Worm (Caenorhabditis elegans) whole organism, L4 larva: ENCODE data around the gene col-167.

Experiments used
- Y48G9A.11 ChIP-seq: fragments of 200-800 bp; sonication (Bioruptor generic); IDR thresholded peaks from 2 replicates; pipeline ENCODE4 v1.3.6; 2022; ENCODE audit warnings: missing genetic modification reagents, missing genetic modification characterization, missing compliant biosample characterization
- dpl-1 ChIP-seq: fragments of 150-350 bp; optimal IDR thresholded peaks from 2 replicates; lab custom pipeline; 2014; ENCODE audit warnings: missing biosample characterization, missing genetic modification reagents, missing genetic modification characterization
- nhr-11 ChIP-seq: fragments of 150-350 bp; optimal IDR thresholded peaks from 2 replicates; lab custom pipeline; 2014; ENCODE audit warnings: missing biosample characterization, missing genetic modification characterization

DNA sequence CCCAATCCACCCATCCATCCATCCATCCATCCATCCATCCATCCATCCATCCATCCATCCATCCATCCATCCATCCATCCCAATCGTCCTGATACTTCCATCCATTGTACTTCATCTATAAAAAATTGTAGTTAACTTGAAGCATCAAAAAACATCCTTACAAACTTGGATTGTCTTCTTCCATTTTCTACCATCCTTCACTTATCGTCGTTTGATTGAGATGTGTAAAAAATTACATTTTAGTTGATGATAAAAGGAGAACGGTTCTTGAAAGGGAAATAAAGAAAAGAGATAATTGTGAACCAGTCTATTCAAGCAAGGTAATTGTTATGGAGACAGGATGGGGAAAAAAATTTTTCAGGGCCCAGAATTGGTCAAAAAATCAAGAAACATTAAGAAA is 34.5 kb downstream of the col-167 start, which contains the start of gene C03B1.10:
- TF ChIP-seq nhr-11 (tag; lab: Kevin White, UChicago), result no peak
- no peak for TF ChIP-seq Y48G9A.11 (GFP tag; lab: Robert Waterston, UW)
- TF ChIP-seq dpl-1, result no peak
